Fruit fly (Drosophila melanogaster): ENCODE measurements around the gene CG45064.

CG45064 gene

DNA sequence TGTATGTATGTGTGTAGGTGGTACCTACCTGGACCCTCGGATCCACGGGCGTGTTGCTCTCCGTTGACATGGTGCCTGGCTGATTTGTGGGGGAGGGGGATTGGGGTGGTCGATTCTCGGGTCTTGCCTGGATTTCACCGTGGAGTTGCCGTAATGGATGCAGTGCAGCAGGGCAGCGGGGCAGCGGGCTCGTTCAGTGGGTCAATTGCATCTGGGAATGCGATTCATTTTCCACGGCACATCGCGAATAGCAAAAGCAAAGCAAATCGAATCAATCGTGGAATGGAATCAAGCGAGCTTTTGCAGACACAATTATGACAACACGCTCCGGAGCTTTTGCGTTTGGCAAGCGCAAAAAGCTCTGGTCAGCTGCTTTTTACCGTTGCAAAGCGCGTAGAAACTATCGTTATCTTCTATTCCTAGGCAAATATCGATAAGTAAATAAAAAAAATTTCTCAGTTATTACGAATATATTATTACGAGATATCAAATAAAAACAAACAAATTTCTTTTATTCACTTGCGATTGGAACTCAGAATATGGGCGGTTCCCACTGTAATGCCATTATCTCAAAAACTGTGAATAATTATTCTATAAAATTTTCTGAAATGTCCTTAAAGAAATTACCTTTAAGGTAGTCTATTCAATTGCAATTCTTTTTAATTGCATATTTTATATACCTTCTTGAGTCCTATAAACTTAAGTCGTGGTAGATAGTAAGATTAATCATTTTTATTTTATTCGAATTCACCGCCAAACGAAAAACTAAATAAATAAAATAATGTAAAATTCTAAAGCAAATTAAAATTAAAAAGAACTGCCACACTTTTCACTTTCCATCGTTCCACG lies 50.4 kb downstream of the CG45064 start, which contains the start of gene CG14408 (continued):
- TF ChIP-seq Kr (GFP tag; optimal IDR thresholded peaks at IDR 0.05) (no peak), her (GFP tag; optimal IDR thresholded peaks at IDR 0.05) (no peak), wor (GFP tag; IDR thresholded peaks at IDR 0.05) (no peak), CG1024 (GFP tag; IDR thresholded peaks at IDR 0.05) (no peak), CG4617 (GFP tag; optimal IDR thresholded peaks at IDR 0.05; ENCODE audit: borderline replicate concordance) (no peak), seq (GFP tag; IDR thresholded peaks at IDR 0.05) (no peak), CG15514 (GFP tag; optimal IDR thresholded peaks at IDR 0.05) (no peak), CkIIα-i1 (GFP tag; IDR thresholded peaks at IDR 0.05) (no peak), eyg (GFP tag; optimal IDR thresholded peaks at IDR 0.05) (no peak), gfzf (GFP tag; optimal IDR thresholded peaks at IDR 0.05) (no peak), shn (GFP tag; optimal IDR thresholded peaks at IDR 0.05) (no peak), kay (GFP tag; optimal IDR thresholded peaks at IDR 0.05) (peak; percentile 91), esg (GFP tag; conservative IDR thresholded peaks at IDR 0.05) (no peak), cas (GFP tag; IDR thresholded peaks at IDR 0.05) (no peak), YL-1 (GFP tag; optimal IDR thresholded peaks at IDR 0.05) (no peak), CG11504 (tag; optimal IDR thresholded peaks at IDR 0.05) (no peak), Neu2 (GFP tag; optimal IDR thresholded peaks at IDR 0.05; ENCODE audit: borderline replicate concordance) (no peak), CG6813 (GFP tag; optimal IDR thresholded peaks at IDR 0.05) (no peak), gt (GFP tag; IDR thresholded peaks at IDR 0.05) (no peak), CG12155 (GFP tag; optimal IDR thresholded peaks at IDR 0.05) (no peak), CG7357 (GFP tag; IDR thresholded peaks at IDR 0.05) (no peak), Doc2 (GFP tag; IDR thresholded peaks at IDR 0.05) (no peak), CG4360 (GFP tag; IDR thresholded peaks at IDR 0.05) (no peak), CG12219 (GFP tag; optimal IDR thresholded peaks at IDR 0.05) (no peak), lmd (GFP tag; IDR thresholded peaks at IDR 0.05) (no peak), ems (GFP tag; optimal IDR thresholded peaks at IDR 0.05) (no peak), CG30020 (tag; optimal IDR thresholded peaks at IDR 0.05) (peak; percentile 94), jing (GFP tag; optimal IDR thresholded peaks at IDR 0.05) (no peak), CG14441 (GFP tag; IDR thresholded peaks at IDR 0.05) (no peak), CG4282 (GFP tag; optimal IDR thresholded peaks at IDR 0.05) (no peak), pho (GFP tag; optimal IDR thresholded peaks at IDR 0.05) (no peak), CG3995 (GFP tag; optimal IDR thresholded peaks at IDR 0.05) (no peak), az2 (GFP tag; optimal IDR thresholded peaks at IDR 0.05) (no peak), cato (GFP tag; optimal IDR thresholded peaks at IDR 0.05; ENCODE audit: borderline replicate concordance) (no peak), da (GFP tag; optimal IDR thresholded peaks at IDR 0.05) (no peak), CG18764 (GFP tag; optimal IDR thresholded peaks at IDR 0.05) (no peak), Dp (GFP tag; optimal IDR thresholded peaks at IDR 0.05) (peak; percentile 39), pzg (GFP tag; optimal IDR thresholded peaks at IDR 0.05) (peak; percentile 10), dan (GFP tag; IDR thresholded peaks at IDR 0.05) (no peak), gsb (GFP tag; IDR thresholded peaks at IDR 0.05) (no peak), CG17359 (tag; optimal IDR thresholded peaks at IDR 0.05) (peak; percentile 2), CG9609 (GFP tag; optimal IDR thresholded peaks at IDR 0.05) (no peak), gcm (GFP tag; optimal IDR thresholded peaks at IDR 0.05) (no peak), CG2712 (tag; optimal IDR thresholded peaks at IDR 0.05) (peak; percentile 20), CG17328 (GFP tag; IDR thresholded peaks at IDR 0.05) (no peak), Scr (GFP tag; IDR thresholded peaks at IDR 0.05; ENCODE audit: partially characterized antibody) (peak; percentile 65), sc (optimal IDR thresholded peaks at IDR 0.05) (no peak), sc (GFP tag; optimal IDR thresholded peaks at IDR 0.05) (no peak), gcm2 (GFP tag; optimal IDR thresholded peaks at IDR 0.05) (no peak), CG15073 (GFP tag; optimal IDR thresholded peaks at IDR 0.05) (no peak), CG32532 (GFP tag; IDR thresholded peaks at IDR 0.05) (no peak)
